Worm (Caenorhabditis elegans): Measurements from ENCODE around the gene cnnm-2.

Gene cnnm-2

DNA sequence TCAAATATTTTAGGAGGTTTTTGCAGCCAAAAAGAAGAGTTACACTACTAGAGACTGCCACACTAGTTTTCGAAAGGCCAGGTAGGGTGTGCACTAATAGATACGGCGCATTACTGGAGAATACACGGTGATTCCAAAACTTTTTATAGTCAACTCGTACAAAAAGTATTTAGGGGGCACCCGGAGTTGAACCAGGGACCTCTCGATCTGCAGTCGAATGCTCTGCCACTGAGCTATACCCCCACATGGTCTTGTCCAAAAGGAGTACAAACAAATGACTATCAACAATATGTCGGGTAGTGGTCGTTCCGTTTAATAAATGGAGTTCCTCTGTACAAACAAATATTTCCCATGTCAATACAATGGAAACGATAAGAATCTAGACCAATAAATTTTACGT lies 6.0 kb downstream of the cnnm-2 start (continued):
- no peak for TF ChIP-seq F52B5.7 (tag; optimal IDR thresholded peaks at IDR 0.05)
- TF ChIP-seq madf-3 (GFP tag; IDR thresholded peaks at IDR 0.05): 0 out of 2 replicates have a peak, but pooled peaks have one; percentile 17

DNA sequence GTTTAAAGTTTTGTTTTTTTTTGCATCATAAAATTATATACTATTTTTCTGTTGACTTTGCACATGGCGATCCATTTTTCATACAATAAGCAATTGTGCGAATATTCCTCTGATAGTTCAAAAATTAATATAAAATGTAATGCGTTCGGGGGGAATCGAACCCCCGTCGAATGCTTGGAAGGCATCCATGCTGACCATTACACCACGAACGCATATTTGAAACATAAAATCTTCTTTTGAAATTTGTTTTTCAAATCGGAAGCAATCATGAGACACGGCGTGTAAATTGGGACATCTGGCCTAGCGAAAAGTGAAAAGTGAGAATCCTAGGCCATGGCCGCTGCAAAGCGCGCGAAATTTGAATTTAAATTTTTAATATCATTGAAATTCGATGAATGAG lies 6.5 kb downstream of the cnnm-2 start:
- 0 out of 2 replicates have a peak, but pooled peaks have one; percentile 31 for TF ChIP-seq attf-6 (GFP tag; IDR thresholded peaks at IDR 0.05)
- TF ChIP-seq pbrm-1 (GFP tag; IDR thresholded peaks at IDR 0.05): peak; percentile 63
- TF ChIP-seq rpc-1 (optimal IDR thresholded peaks at IDR 0.05): peak; percentile 53
- TF ChIP-seq rpc-1 (tag; optimal IDR thresholded peaks at IDR 0.05): peak; percentile 72
- TF ChIP-seq hmg-1.2 (GFP tag; IDR thresholded peaks at IDR 0.05): peak; percentile 51
- TF ChIP-seq tbp1 (GFP tag; optimal IDR thresholded peaks at IDR 0.05): peak; percentile 81
- TF ChIP-seq Y53F4B.3 (GFP tag; IDR thresholded peaks at IDR 0.05): 0 out of 2 replicates have a peak, but pooled peaks have one; percentile 17
- peak; percentile 56; the same call in 1 of the 2 replicates for TF ChIP-seq Y56A3A.18 (GFP tag; IDR thresholded peaks at IDR 0.05)
- peak; percentile 87 for TF ChIP-seq D2030.7 (GFP tag; IDR thresholded peaks at IDR 0.05)
- TF ChIP-seq snpc-1.3 (tag; optimal IDR thresholded peaks at IDR 0.05; ENCODE audit: insufficient read depth): peak; percentile 6
- TF ChIP-seq rcor-1 (GFP tag; IDR thresholded peaks at IDR 0.05): peak; percentile 76
- TF ChIP-seq lin-26 (GFP tag; IDR thresholded peaks at IDR 0.05): peak; percentile 47
- TF ChIP-seq egl-44 (GFP tag; IDR thresholded peaks at IDR 0.05): 0 out of 2 replicates have a peak, but pooled peaks have one; percentile 14

DNA sequence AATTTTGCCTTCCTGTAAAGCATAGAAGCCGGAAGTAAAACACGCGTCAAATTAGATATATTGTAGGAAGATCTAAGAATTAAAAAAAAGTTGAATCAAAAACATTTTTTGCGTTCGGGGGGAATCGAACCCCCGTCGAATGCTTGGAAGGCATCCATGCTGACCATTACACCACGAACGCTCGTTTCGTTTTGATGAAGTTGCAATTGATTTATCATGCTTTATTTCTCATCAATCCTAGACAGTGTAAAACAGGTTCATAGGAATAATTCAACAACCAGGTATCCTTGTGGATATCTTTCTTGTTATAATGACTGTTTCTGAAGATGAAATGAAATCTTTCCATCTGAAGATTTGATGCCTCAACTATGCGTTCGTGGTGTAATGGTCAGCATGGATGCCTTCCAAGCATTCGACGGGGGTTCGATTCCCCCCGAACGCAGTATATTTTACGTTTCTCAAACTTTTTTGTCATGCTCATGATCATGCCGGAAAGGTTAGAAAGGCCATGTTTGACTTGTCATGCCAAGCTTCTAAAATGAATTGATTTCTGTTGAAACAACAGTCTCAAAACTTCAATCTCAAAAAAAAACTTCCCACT lies 8.0 kb downstream of the cnnm-2 start:
- peak; percentile 9 for TF ChIP-seq F23B12.7 (tag; optimal IDR thresholded peaks at IDR 0.05; ENCODE audit: insufficient read depth)
- peak; percentile 77; the same call in 1 of the 2 replicates for TF ChIP-seq Y56A3A.18 (GFP tag; IDR thresholded peaks at IDR 0.05)
- TF ChIP-seq lsy-27 (tag; optimal IDR thresholded peaks at IDR 0.05; ENCODE audit: borderline replicate concordance, insufficient read depth): peak; percentile 59
- TF ChIP-seq lsl-1 (GFP tag; optimal IDR thresholded peaks at IDR 0.05): no peak
- TF ChIP-seq nhr-80 (tag; optimal IDR thresholded peaks at IDR 0.05): peak; percentile 26
- no peak for TF ChIP-seq sdz-38 (tag; optimal IDR thresholded peaks at IDR 0.05)
- peak; percentile 75 for TF ChIP-seq die-1 (tag; optimal IDR thresholded peaks at IDR 0.05)
- TF ChIP-seq pbrm-1 (GFP tag; IDR thresholded peaks at IDR 0.05): 0 out of 2 replicates have a peak, but pooled peaks have one; percentile 52
- no peak for TF ChIP-seq F37B4.10 (GFP tag; IDR thresholded peaks at IDR 0.05)
- TF ChIP-seq xnd-1 (tag; optimal IDR thresholded peaks at IDR 0.05): no peak
- TF ChIP-seq ccch-3 (GFP tag; optimal IDR thresholded peaks at IDR 0.05): no peak
- peak; percentile 19 for TF ChIP-seq atf-7 (tag; optimal IDR thresholded peaks at IDR 0.05)
- peak; percentile 42 for TF ChIP-seq snpc-4 (GFP tag; optimal IDR thresholded peaks at IDR 0.05)
- TF ChIP-seq snpc-4 (tag; optimal IDR thresholded peaks at IDR 0.05): peak in 1 of 4 experiments; percentile 64
- TF ChIP-seq let-607 (tag; optimal IDR thresholded peaks at IDR 0.05): peak in 1 of 2 experiments; percentile 43
- 0 out of 2 replicates have a peak, but pooled peaks have one; percentile 36 for TF ChIP-seq D2030.7 (GFP tag; IDR thresholded peaks at IDR 0.05)
- no peak for TF ChIP-seq K11D2.4 (GFP tag; IDR thresholded peaks at IDR 0.05)
- no peak for TF ChIP-seq sea-2 (GFP tag; IDR thresholded peaks at IDR 0.05)
- no peak for TF ChIP-seq F57C9.4 (tag; optimal IDR thresholded peaks at IDR 0.05)
- no peak for TF ChIP-seq egrh-3 (GFP tag; IDR thresholded peaks at IDR 0.05)
- TF ChIP-seq ZK185.1 (tag; optimal IDR thresholded peaks at IDR 0.05; ENCODE audit: poor library complexity, severe bottlenecking): peak; percentile 56
- no peak for TF ChIP-seq ets-4 (GFP tag; optimal IDR thresholded peaks at IDR 0.05)
- TF ChIP-seq snpc-3.4 (tag; optimal IDR thresholded peaks at IDR 0.05): peak; percentile 43
- peak; percentile 89 for TF ChIP-seq lin-26 (GFP tag; IDR thresholded peaks at IDR 0.05)
- peak; percentile 56 for TF ChIP-seq hmg-1.2 (GFP tag; IDR thresholded peaks at IDR 0.05)
- 0 out of 2 replicates have a peak, but pooled peaks have one; percentile 26 for TF ChIP-seq madf-3 (GFP tag; IDR thresholded peaks at IDR 0.05)
- no peak for TF ChIP-seq let-526 (GFP tag; IDR thresholded peaks at IDR 0.05)
- TF ChIP-seq fkh-3 (tag; optimal IDR thresholded peaks at IDR 0.05): no peak
- TF ChIP-seq tbp1 (GFP tag; optimal IDR thresholded peaks at IDR 0.05): peak; percentile 87
- peak; percentile 22 for TF ChIP-seq ztf-26 (tag; optimal IDR thresholded peaks at IDR 0.05)
- TF ChIP-seq madf-10 (tag; optimal IDR thresholded peaks at IDR 0.05): no peak
- no peak for TF ChIP-seq mxl-1 (tag; optimal IDR thresholded peaks at IDR 0.05)
- TF ChIP-seq ama-1 (optimal IDR thresholded peaks at IDR 0.05): no peak
- peak in 1 of 2 experiments; percentile 14 for TF ChIP-seq ama-1 (GFP tag; optimal IDR thresholded peaks at IDR 0.05)
- peak; percentile 24 for TF ChIP-seq him-1 (tag; optimal IDR thresholded peaks at IDR 0.05)
